Worm (Caenorhabditis elegans) whole organism, young adult: ENCODE results near the gene F56A8.5.

ENCODE experiments used
- B0336.3 ChIP-seq: fragments of 200-800 bp; sonication (Bioruptor generic); IDR thresholded peaks from 2 replicates; pipeline ENCODE4 v1.3.6; 2022; ENCODE audit warnings: missing genetic modification characterization, missing compliant biosample characterization
- D2030.7 ChIP-seq: fragments of 200-800 bp; sonication (Bioruptor generic); IDR thresholded peaks from 2 replicates; pipeline ENCODE4 v1.3.6; 2022; ENCODE audit warnings: missing genetic modification reagents, missing genetic modification characterization, missing compliant biosample characterization
- F22D6.2 ChIP-seq: sonication (generic microtip); optimal IDR thresholded peaks from 2 replicates; lab custom pipeline; 2016; ENCODE audit warnings: mild to moderate bottlenecking, missing genetic modification characterization, missing compliant biosample characterization
- F33H1.4 ChIP-seq: fragments of 200-800 bp; sonication (Bioruptor generic); IDR thresholded peaks from 2 replicates; pipeline ENCODE4 v1.3.6; 2022; ENCODE audit warnings: missing genetic modification reagents, missing genetic modification characterization, missing compliant biosample characterization
- F37B4.10 ChIP-seq: fragments of 200-800 bp; sonication (Bioruptor generic); IDR thresholded peaks from 2 replicates; pipeline ENCODE4 v1.3.6; 2022; ENCODE audit warnings: missing genetic modification characterization, missing compliant biosample characterization
- F39B2.1 ChIP-seq: fragments of 200-800 bp; sonication (Bioruptor generic); IDR thresholded peaks from 2 replicates; pipeline ENCODE4 v1.3.6; 2022; ENCODE audit warnings: missing genetic modification reagents, missing genetic modification characterization, missing compliant biosample characterization
- F49E8.2 ChIP-seq: sonication (generic microtip); optimal IDR thresholded peaks from 3 replicates; lab custom pipeline; 2017; ENCODE audit warnings: missing genetic modification characterization, mild to moderate bottlenecking, missing compliant biosample characterization, antibody characterized with exemption, moderate library complexity; ENCODE audit not compliant: insufficient read depth
- K11D2.4 ChIP-seq: fragments of 200-800 bp; sonication (Bioruptor generic); IDR thresholded peaks from 2 replicates; pipeline ENCODE4 v1.3.6; 2022; ENCODE audit warnings: missing genetic modification reagents, missing genetic modification characterization, missing compliant biosample characterization
- Y53G8AR.9 ChIP-seq: fragments of 200-800 bp; sonication (Bioruptor generic); conservative IDR thresholded peaks from 2 replicates; pipeline ENCODE4 v1.3.6; 2022; ENCODE audit warnings: missing genetic modification reagents, missing genetic modification characterization, missing compliant biosample characterization
- Y79H2A.3 ChIP-seq: fragments of 200-800 bp; sonication (Bioruptor generic); conservative IDR thresholded peaks from 2 replicates; pipeline ENCODE4 v1.3.6; 2022; ENCODE audit warnings: missing genetic modification reagents, missing genetic modification characterization, missing compliant biosample characterization
- Y95B8A.8 ChIP-seq: fragments of 200-800 bp; sonication (Bioruptor generic); IDR thresholded peaks from 2 replicates; pipeline ENCODE4 v1.3.6; 2022; ENCODE audit warnings: missing genetic modification reagents, missing genetic modification characterization, missing compliant biosample characterization
- ZK185.1 ChIP-seq: sonication (generic microtip); optimal IDR thresholded peaks from 2 replicates; lab custom pipeline; 2016; ENCODE audit warnings: mild to moderate bottlenecking, missing genetic modification characterization, missing compliant biosample characterization; ENCODE audit not compliant: poor library complexity, severe bottlenecking
- ama-1 ChIP-seq, 3 experiments: fragments of 150-350 bp in 1 of 3; sonication (generic microtip) in 2 of 3; optimal IDR thresholded peaks; 2 replicates each; lab custom pipeline; 2014 to 2018; ENCODE audit warnings: missing biosample characterization in 2 of 3, missing genetic modification characterization in 2 of 3, missing genetic modification reagents in 2 of 3
- aptf-3 ChIP-seq: fragments of 200-800 bp; sonication (Bioruptor generic); IDR thresholded peaks from 2 replicates; pipeline ENCODE4 v1.3.6; 2022; ENCODE audit warnings: missing genetic modification characterization, missing compliant biosample characterization
- attf-6 ChIP-seq: fragments of 200-800 bp; sonication (Bioruptor generic); IDR thresholded peaks from 2 replicates; pipeline ENCODE4 v1.3.6; 2022; ENCODE audit warnings: missing genetic modification reagents, missing genetic modification characterization, missing compliant biosample characterization
- cebp-2 ChIP-seq: fragments of 200-800 bp; sonication (Bioruptor generic); IDR thresholded peaks from 2 replicates; pipeline ENCODE4 v1.3.6; 2022; ENCODE audit warnings: missing genetic modification characterization, missing compliant biosample characterization
- ceh-100 ChIP-seq: fragments of 200-800 bp; sonication (Bioruptor generic); IDR thresholded peaks from 2 replicates; pipeline ENCODE4 v1.3.6; 2022; ENCODE audit warnings: missing genetic modification reagents, missing genetic modification characterization, missing compliant biosample characterization
- ceh-58 ChIP-seq: fragments of 200-800 bp; sonication (Bioruptor generic); IDR thresholded peaks from 2 replicates; pipeline ENCODE4 v1.3.6; 2022; ENCODE audit warnings: missing genetic modification characterization, missing compliant biosample characterization
- chd-7 ChIP-seq: sonication (generic microtip); optimal IDR thresholded peaks from 2 replicates; lab custom pipeline; 2016; ENCODE audit warnings: mild to moderate bottlenecking, missing genetic modification characterization, moderate library complexity, missing compliant biosample characterization
- dox-1 ChIP-seq: fragments of 200-800 bp; sonication (Bioruptor generic); IDR thresholded peaks from 2 replicates; pipeline ENCODE4 v1.3.6; 2022; ENCODE audit warnings: missing genetic modification reagents, missing genetic modification characterization, missing compliant biosample characterization
- dpl-1 ChIP-seq: fragments of 150-350 bp; optimal IDR thresholded peaks from 2 replicates; lab custom pipeline; 2014; ENCODE audit warnings: missing biosample characterization, missing genetic modification reagents, missing genetic modification characterization
- efl-1 ChIP-seq: fragments of 150-350 bp; optimal IDR thresholded peaks from 2 replicates; lab custom pipeline; 2014; ENCODE audit warnings: missing biosample characterization, missing genetic modification reagents, missing genetic modification characterization
- egl-44 ChIP-seq: fragments of 200-800 bp; sonication (Bioruptor generic); IDR thresholded peaks from 2 replicates; pipeline ENCODE4 v1.3.6; 2022; ENCODE audit warnings: missing genetic modification reagents, missing genetic modification characterization, missing compliant biosample characterization
- ekl-4 ChIP-seq: fragments of 200-800 bp; sonication (Bioruptor generic); IDR thresholded peaks from 2 replicates; pipeline ENCODE4 v1.3.6; 2022; ENCODE audit warnings: missing genetic modification reagents, missing genetic modification characterization, missing compliant biosample characterization
- him-1 ChIP-seq: sonication (generic microtip); optimal IDR thresholded peaks from 2 replicates; lab custom pipeline; 2016; ENCODE audit warnings: missing genotype, missing genetic modification reagents, missing genetic modification characterization, missing compliant biosample characterization
- hmg-1.2 ChIP-seq: fragments of 200-800 bp; sonication (Bioruptor generic); IDR thresholded peaks from 2 replicates; pipeline ENCODE4 v1.3.6; 2022; ENCODE audit warnings: missing genetic modification reagents, missing genetic modification characterization, missing compliant biosample characterization
- hrde-1 ChIP-seq: sonication (generic microtip); optimal IDR thresholded peaks from 2 replicates; lab custom pipeline; 2016; ENCODE audit warnings: missing genetic modification characterization, mild to moderate bottlenecking, missing compliant biosample characterization, moderate library complexity, missing genotype, missing genetic modification reagents, borderline replicate concordance
- hsf-1 ChIP-seq: fragments of 200-800 bp; sonication (Bioruptor generic); IDR thresholded peaks from 2 replicates; pipeline ENCODE4 v1.3.6; 2022; ENCODE audit warnings: missing genetic modification reagents, missing genetic modification characterization, missing compliant biosample characterization
- lin-26 ChIP-seq: fragments of 200-800 bp; sonication (Bioruptor generic); IDR thresholded peaks from 2 replicates; pipeline ENCODE4 v1.3.6; 2022; ENCODE audit warnings: missing genetic modification reagents, missing genetic modification characterization, missing compliant biosample characterization
- lin-54 ChIP-seq: fragments of 200-800 bp; sonication (Bioruptor generic); optimal IDR thresholded peaks from 2 replicates; lab custom pipeline; 2018; ENCODE audit warnings: mild to moderate bottlenecking, missing genetic modification characterization, missing compliant biosample characterization
- lsl-1 ChIP-seq: fragments of 200-800 bp; sonication (Bioruptor generic); optimal IDR thresholded peaks from 2 replicates; lab custom pipeline; 2018; ENCODE audit warnings: mild to moderate bottlenecking, missing genetic modification characterization, moderate library complexity, missing compliant biosample characterization
- madf-3 ChIP-seq: fragments of 200-800 bp; sonication (Bioruptor generic); IDR thresholded peaks from 2 replicates; pipeline ENCODE4 v1.3.6; 2022; ENCODE audit warnings: missing genetic modification reagents, missing genetic modification characterization, missing compliant biosample characterization
- madf-6 ChIP-seq: fragments of 200-800 bp; sonication (Bioruptor generic); IDR thresholded peaks from 2 replicates; pipeline ENCODE4 v1.3.6; 2022; ENCODE audit warnings: missing genetic modification reagents, missing genetic modification characterization, missing compliant biosample characterization
- mcd-1 ChIP-seq: fragments of 200-800 bp; sonication (Bioruptor generic); IDR thresholded peaks from 2 replicates; pipeline ENCODE4 v1.3.6; 2022; ENCODE audit warnings: missing genetic modification reagents, missing genetic modification characterization, missing compliant biosample characterization
- nfyb-1 ChIP-seq: fragments of 200-800 bp; sonication (Bioruptor generic); IDR thresholded peaks from 2 replicates; pipeline ENCODE4 v1.3.6; 2022; ENCODE audit warnings: missing genetic modification reagents, missing genetic modification characterization, missing compliant biosample characterization
- nhr-120 ChIP-seq: fragments of 200-800 bp; sonication (Bioruptor generic); IDR thresholded peaks from 2 replicates; pipeline ENCODE4 v1.3.6; 2022; ENCODE audit warnings: missing genetic modification characterization, missing compliant biosample characterization
- nhr-27 ChIP-seq: fragments of 200-800 bp; sonication (Bioruptor generic); optimal IDR thresholded peaks from 2 replicates; lab custom pipeline; 2018; ENCODE audit warnings: mild to moderate bottlenecking, missing genetic modification characterization, moderate library complexity, missing compliant biosample characterization
- nhr-90 ChIP-seq: sonication (generic microtip); optimal IDR thresholded peaks from 2 replicates; lab custom pipeline; 2016; ENCODE audit warnings: missing genotype, mild to moderate bottlenecking, missing genetic modification characterization, missing compliant biosample characterization
- repo-1 ChIP-seq: sonication (generic microtip); optimal IDR thresholded peaks from 2 replicates; lab custom pipeline; 2017; ENCODE audit warnings: mild to moderate bottlenecking, missing genetic modification characterization, missing compliant biosample characterization
- snpc-1.1 ChIP-seq: sonication (generic microtip); optimal IDR thresholded peaks from 2 replicates; lab custom pipeline; 2017; ENCODE audit warnings: missing genetic modification characterization, mild to moderate bottlenecking, missing compliant biosample characterization, antibody characterized with exemption, moderate library complexity, missing genotype, missing genetic modification reagents; ENCODE audit not compliant: insufficient read depth
- snpc-1.3 ChIP-seq: sonication (generic microtip); optimal IDR thresholded peaks from 2 replicates; lab custom pipeline; 2017; ENCODE audit warnings: missing genetic modification characterization, mild to moderate bottlenecking, missing compliant biosample characterization, antibody characterized with exemption, moderate library complexity, missing genotype, missing genetic modification reagents; ENCODE audit not compliant: insufficient read depth
- snpc-4 ChIP-seq, 5 experiments: fragments of 150-350 bp in 1 of 5; sonication (generic microtip) in 4 of 5; optimal IDR thresholded peaks; 2 replicates each; lab custom pipeline; 2014 to 2018; ENCODE audit warnings: missing genetic modification characterization in 5 of 5, missing biosample characterization in 3 of 5, antibody characterized with exemption in 2 of 5, mild to moderate bottlenecking in 2 of 5, missing compliant biosample characterization in 2 of 5, missing genotype in 2 of 5, moderate library complexity in 2 of 5, missing genetic modification reagents in 1 of 5
- sptf-2 ChIP-seq: fragments of 200-800 bp; sonication (Bioruptor generic); optimal IDR thresholded peaks from 2 replicates; lab custom pipeline; 2018; ENCODE audit warnings: mild to moderate bottlenecking, missing genetic modification characterization, missing compliant biosample characterization
- tbp1 ChIP-seq: fragments of 200-800 bp; sonication (Bioruptor generic); optimal IDR thresholded peaks from 2 replicates; lab custom pipeline; 2018; ENCODE audit warnings: mild to moderate bottlenecking, missing genetic modification characterization, missing compliant biosample characterization
- tlf-1 ChIP-seq: fragments of 200-800 bp; sonication (Bioruptor generic); optimal IDR thresholded peaks from 2 replicates; lab custom pipeline; 2018; ENCODE audit warnings: mild to moderate bottlenecking, missing genetic modification characterization, missing compliant biosample characterization
- ztf-25 ChIP-seq: fragments of 200-800 bp; sonication (Bioruptor generic); IDR thresholded peaks from 2 replicates; pipeline ENCODE4 v1.3.6; 2022; ENCODE audit warnings: missing genetic modification reagents, missing genetic modification characterization, missing compliant biosample characterization
- ztf-3 ChIP-seq: fragments of 200-800 bp; sonication (Bioruptor generic); optimal IDR thresholded peaks from 2 replicates; lab custom pipeline; 2018; ENCODE audit warnings: mild to moderate bottlenecking, missing genetic modification characterization, missing compliant biosample characterization

Gene F56A8.5

DNA sequence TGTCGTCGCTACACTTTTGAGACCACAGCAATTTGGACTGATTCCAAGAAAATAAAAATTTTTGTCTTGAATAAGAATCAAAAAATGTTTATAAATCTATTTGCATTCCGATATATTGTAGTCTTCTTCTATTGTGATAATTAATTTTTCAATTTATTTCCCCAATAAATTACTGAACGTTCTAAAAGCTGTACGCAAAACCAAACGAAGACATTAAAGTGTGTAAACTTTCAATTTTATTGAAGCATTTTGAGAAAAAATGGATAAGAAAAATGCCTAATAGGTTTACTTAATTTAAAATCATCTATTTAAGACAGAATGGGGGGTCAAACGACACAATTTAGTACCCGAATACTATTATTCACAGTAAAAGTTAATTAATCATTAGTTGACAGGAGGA, 36.9 kb downstream of the F56A8.5 start:
- TF ChIP-seq egl-44 (GFP tag; lab: Robert Waterston, UW) (no peak), lin-26 (GFP tag; lab: Robert Waterston, UW) (peak; percentile 21; the same call in 1 of the 2 replicates), chd-7 (tag; lab: Kevin White, UChicago) (no peak), nhr-120 (GFP tag; lab: Robert Waterston, UW) (no peak), F37B4.10 (no peak), ZK185.1 (no peak), Y79H2A.3 (GFP tag; lab: Robert Waterston, UW) (peak; percentile 75; the same call in 1 of the 2 replicates), hrde-1 (tag; lab: Kevin White, UChicago) (peak; percentile 81), D2030.7 (GFP tag; lab: Robert Waterston, UW) (0 out of 2 replicates have a peak, but pooled peaks have one; percentile 43), snpc-1.3 (tag; lab: Kevin White, UChicago) (peak; percentile 48), ama-1 (optimal IDR thresholded peaks at IDR 0.05; lab: Kevin White, UChicago) (no peak), ama-1 (GFP tag; optimal IDR thresholded peaks at IDR 0.05; lab: Kevin White, UChicago) (peak in 1 of 2 experiments; percentile 51), snpc-1.1 (tag; lab: Kevin White, UChicago) (no peak), lsl-1 (GFP tag; lab: Kevin White, UChicago) (peak; percentile 2), snpc-4 (GFP tag; optimal IDR thresholded peaks at IDR 0.05; lab: Kevin White, UChicago) (no peak), snpc-4 (tag; optimal IDR thresholded peaks at IDR 0.05; lab: Kevin White, UChicago) (no peak), hsf-1 (GFP tag; lab: Robert Waterston, UW) (peak; percentile 13; the same call in 1 of the 2 replicates), hmg-1.2 (GFP tag; lab: Robert Waterston, UW) (0 out of 2 replicates have a peak, but pooled peaks have one; percentile 4), efl-1 (peak; percentile 7), ztf-3 (GFP tag; lab: Kevin White, UChicago) (no peak), tbp1 (GFP tag; lab: Kevin White, UChicago) (peak; percentile 6), nhr-27 (tag; lab: Kevin White, UChicago) (no peak), sptf-2 (GFP tag; lab: Kevin White, UChicago) (no peak), him-1 (tag; lab: Kevin White, UChicago) (peak; percentile 14), F33H1.4 (GFP tag; lab: Robert Waterston, UW) (0 out of 2 replicates have a peak, but pooled peaks have one; percentile 7), aptf-3 (GFP tag; lab: Robert Waterston, UW) (no peak), cebp-2 (GFP tag; lab: Robert Waterston, UW) (no peak), B0336.3 (no peak), dpl-1 (GFP tag; lab: Kevin White, UChicago) (no peak), Y53G8AR.9 (GFP tag; lab: Robert Waterston, UW) (peak; percentile 67), F22D6.2 (tag; lab: Kevin White, UChicago) (no peak), K11D2.4 (GFP tag; lab: Robert Waterston, UW) (no peak), ceh-100 (GFP tag; lab: Robert Waterston, UW) (no peak), nhr-90 (tag; lab: Kevin White, UChicago) (no peak), mcd-1 (GFP tag; lab: Robert Waterston, UW) (no peak), madf-3 (GFP tag; lab: Robert Waterston, UW) (no peak), ceh-58 (GFP tag; lab: Robert Waterston, UW) (no peak), tlf-1 (GFP tag; lab: Kevin White, UChicago) (peak; percentile 49), Y95B8A.8 (0 out of 2 replicates have a peak, but pooled peaks have one; percentile 59), ztf-25 (GFP tag; lab: Robert Waterston, UW) (0 out of 2 replicates have a peak, but pooled peaks have one; percentile 23), repo-1 (tag; lab: Kevin White, UChicago) (no peak), attf-6 (GFP tag; lab: Robert Waterston, UW) (peak; percentile 53), F49E8.2 (no peak), F39B2.1 (no peak), nfyb-1 (no peak), lin-54 (GFP tag; lab: Kevin White, UChicago) (peak; percentile 10), ekl-4 (GFP tag; lab: Robert Waterston, UW) (no peak), dox-1 (peak; percentile 9; the same call in 1 of the 2 replicates), madf-6 (GFP tag; lab: Robert Waterston, UW) (peak; percentile 12; the same call in 1 of the 2 replicates)
